Worm (Caenorhabditis elegans) whole organism, L2 larva: ENCODE results near the gene F14E5.8.

Experiments
- elt-3 ChIP-seq: sonication (generic microtip); optimal IDR thresholded peaks from 2 replicates; lab custom pipeline; 2017; ENCODE audit warnings: missing biosample characterization, missing genetic modification characterization
- lin-11 ChIP-seq: fragments of 150-350 bp; sonication (generic microtip); optimal IDR thresholded peaks from 2 replicates; lab custom pipeline; 2014; ENCODE audit warnings: missing biosample characterization, missing genetic modification characterization, inconsistent platforms, mixed read lengths
- mab-5 ChIP-seq: fragments of 150-350 bp; optimal IDR thresholded peaks from 2 replicates; lab custom pipeline; 2014; ENCODE audit warnings: missing biosample characterization, missing genetic modification characterization
- mdl-1 ChIP-seq, 2 experiments: fragments of 150-350 bp in 1 of 2; sonication (generic microtip) in 1 of 2; optimal IDR thresholded peaks; 2 replicates each; lab custom pipeline; 2017; ENCODE audit warnings: missing biosample characterization in 2 of 2, missing genetic modification characterization in 2 of 2
- unc-62 ChIP-seq: fragments of 150-350 bp; optimal IDR thresholded peaks from 2 replicates; lab custom pipeline; 2014; ENCODE audit warnings: missing biosample characterization, missing genetic modification reagents, missing genetic modification characterization

DNA sequence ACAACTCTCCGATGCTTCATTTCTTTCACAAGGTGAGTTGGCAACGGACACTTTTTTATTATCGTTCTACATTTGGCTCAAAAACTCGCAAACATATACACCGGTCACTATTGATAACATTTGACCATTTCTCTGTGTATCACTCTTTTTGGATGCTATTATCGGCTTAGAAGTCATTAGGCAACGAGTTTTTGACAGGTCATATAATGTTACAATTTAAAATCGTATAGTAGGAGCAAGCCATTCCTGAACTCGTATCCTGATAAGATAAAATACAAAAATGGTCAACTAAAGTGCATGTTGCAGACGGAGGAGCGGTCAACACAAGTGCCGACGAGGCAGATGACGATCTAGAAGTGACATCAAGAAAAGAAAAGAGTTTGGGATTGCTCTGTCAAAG lies 7.0 kb upstream of the F14E5.8 start:
- TF ChIP-seq unc-62: no peak
- no peak for TF ChIP-seq elt-3 (tag; lab: Kevin White, UChicago)
- no peak for TF ChIP-seq mdl-1 (tag; optimal IDR thresholded peaks at IDR 0.05; lab: Kevin White, UChicago)
- no peak for TF ChIP-seq lin-11 (tag; lab: Kevin White, UChicago)
- TF ChIP-seq mab-5 (tag; lab: Kevin White, UChicago): no peak
